Fruit fly (Drosophila melanogaster): ENCODE results near the gene GluRIIE.
A peak's percentile ranks its signal among the peaks of the same experiment; 100 is the strongest.

GluRIIE gene

DNA sequence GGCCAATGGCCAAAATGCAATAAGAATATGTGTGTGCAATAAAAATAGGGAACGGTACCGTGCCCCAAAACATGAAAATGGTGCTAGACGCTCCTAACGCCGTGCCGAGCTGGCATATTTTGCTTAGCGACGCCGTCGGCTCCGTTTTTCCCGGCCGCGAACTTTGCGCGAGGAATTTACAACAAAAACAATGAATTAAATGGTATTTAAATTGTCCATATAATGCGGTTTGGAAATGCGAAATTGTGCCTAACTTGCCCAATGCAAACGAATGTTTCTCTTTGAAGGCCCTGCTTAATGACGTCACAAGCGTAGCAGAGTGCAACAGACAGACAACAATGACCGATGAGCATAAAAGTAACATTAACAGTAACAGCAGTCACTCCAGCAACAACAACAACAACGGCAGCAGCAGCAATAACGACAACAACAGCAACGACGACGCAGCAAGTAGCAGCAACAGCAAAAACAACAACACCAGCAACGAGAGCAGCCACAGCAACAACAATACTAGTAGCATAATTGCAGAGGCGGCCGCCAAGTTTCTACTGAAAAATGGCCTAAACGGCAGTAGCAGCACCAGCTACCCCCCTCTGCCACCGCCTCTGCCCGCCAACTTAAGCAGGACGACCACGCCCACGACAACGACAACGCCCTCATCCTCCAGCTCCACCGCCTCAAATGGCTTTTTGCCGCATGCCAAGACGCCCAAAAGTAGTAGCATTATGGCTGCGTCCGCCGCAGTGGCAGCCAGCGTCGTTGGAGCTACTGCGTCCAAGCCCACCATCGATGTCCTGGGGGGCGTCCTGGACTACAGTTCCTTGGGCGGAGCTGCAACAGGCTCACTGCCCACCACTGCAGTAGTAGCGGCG, 26.0 kb downstream of the GluRIIE start:
- TF ChIP-seq CG14711 (tag; optimal IDR thresholded peaks at IDR 0.05): no peak
- no peak for TF ChIP-seq CG7101 (tag; optimal IDR thresholded peaks at IDR 0.05)
- TF ChIP-seq CG5204 (GFP tag; optimal IDR thresholded peaks at IDR 0.05): no peak
- no peak for TF ChIP-seq bab1 (GFP tag; optimal IDR thresholded peaks at IDR 0.05)
- no peak for TF ChIP-seq Mnt (GFP tag; optimal IDR thresholded peaks at IDR 0.05)
- no peak for TF ChIP-seq CG33017 (tag; optimal IDR thresholded peaks at IDR 0.05)
- no peak for TF ChIP-seq kay (GFP tag; ENCODE audit: borderline replicate concordance)
- no peak for TF ChIP-seq Hr96 (GFP tag; optimal IDR thresholded peaks at IDR 0.05)
- TF ChIP-seq CG12768 (GFP tag; optimal IDR thresholded peaks at IDR 0.05): no peak

DNA sequence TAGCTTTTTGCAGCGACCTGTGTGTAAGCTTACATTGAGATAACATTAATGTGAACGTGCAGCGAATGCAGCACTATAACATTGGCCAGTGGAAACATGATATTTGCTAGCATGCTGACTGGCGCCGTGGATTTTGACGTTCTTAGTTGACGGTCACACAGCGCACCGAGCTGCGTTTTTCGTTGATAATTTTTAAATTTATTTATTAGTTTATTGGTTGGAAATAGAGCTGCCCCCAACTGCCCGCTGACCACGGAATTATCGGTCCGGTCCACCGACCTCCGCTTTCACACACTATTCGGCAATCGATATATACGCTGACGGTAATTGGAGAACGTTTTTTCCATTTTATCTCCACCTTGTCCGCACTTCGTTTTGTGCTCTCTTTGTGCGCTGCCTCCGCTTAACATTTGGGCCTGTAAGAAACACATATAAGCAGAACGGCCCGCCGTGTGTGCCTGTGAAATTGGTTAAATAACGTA, 26.7 kb downstream of the GluRIIE start, which contains the start of gene H:
Gene H, plus strand, starts transcription at position 134 of the 482 bp plus-strand sequence.
- TF ChIP-seq ovo (GFP tag; optimal IDR thresholded peaks at IDR 0.05) (no peak), CG7101 (tag; optimal IDR thresholded peaks at IDR 0.05) (no peak), Mnt (GFP tag; optimal IDR thresholded peaks at IDR 0.05) (peak; percentile 48), Clk (GFP tag; optimal IDR thresholded peaks at IDR 0.05) (no peak), pad (GFP tag; optimal IDR thresholded peaks at IDR 0.05) (no peak), CG7045 (GFP tag; optimal IDR thresholded peaks at IDR 0.05) (no peak), CG5204 (GFP tag; optimal IDR thresholded peaks at IDR 0.05) (no peak), CG1620 (GFP tag; optimal IDR thresholded peaks at IDR 0.05) (no peak), CG33017 (tag; optimal IDR thresholded peaks at IDR 0.05) (no peak), kay (GFP tag; ENCODE audit: borderline replicate concordance) (no peak), cnc (optimal IDR thresholded peaks at IDR 0.05) (no peak), Crg-1 (GFP tag; optimal IDR thresholded peaks at IDR 0.05) (no peak), Hr96 (GFP tag; optimal IDR thresholded peaks at IDR 0.05) (no peak), tj (GFP tag; optimal IDR thresholded peaks at IDR 0.05) (peak; percentile 22), CG12768 (GFP tag; optimal IDR thresholded peaks at IDR 0.05) (no peak), CG11617 (GFP tag; optimal IDR thresholded peaks at IDR 0.05) (peak; percentile 52), bab1 (GFP tag; optimal IDR thresholded peaks at IDR 0.05) (no peak), CG14711 (tag; optimal IDR thresholded peaks at IDR 0.05) (no peak), cic (GFP tag; optimal IDR thresholded peaks at IDR 0.05) (no peak), toe (GFP tag; optimal IDR thresholded peaks at IDR 0.05) (no peak)

DNA sequence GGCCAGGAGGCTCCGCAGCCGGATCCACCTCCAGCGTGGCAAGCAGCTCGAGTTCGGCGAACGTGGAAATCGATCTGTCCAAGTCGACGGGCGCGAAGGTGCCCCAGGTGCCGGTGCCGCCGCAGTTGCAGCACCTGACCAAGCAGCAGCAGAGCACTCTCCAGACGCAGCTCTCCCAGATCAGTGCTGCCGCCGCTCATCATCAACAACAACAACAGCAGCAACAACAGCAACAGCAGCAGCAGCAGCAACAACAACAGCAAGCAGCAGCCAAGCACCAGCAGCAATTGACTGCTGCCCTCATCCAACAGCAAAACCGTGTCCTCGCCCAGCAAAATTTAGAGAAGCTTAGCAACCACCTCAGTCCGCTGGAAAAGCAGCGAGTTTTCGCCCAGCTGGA, 29.6 kb downstream of the GluRIIE start:
- no peak for TF ChIP-seq cnc (optimal IDR thresholded peaks at IDR 0.05)

DNA sequence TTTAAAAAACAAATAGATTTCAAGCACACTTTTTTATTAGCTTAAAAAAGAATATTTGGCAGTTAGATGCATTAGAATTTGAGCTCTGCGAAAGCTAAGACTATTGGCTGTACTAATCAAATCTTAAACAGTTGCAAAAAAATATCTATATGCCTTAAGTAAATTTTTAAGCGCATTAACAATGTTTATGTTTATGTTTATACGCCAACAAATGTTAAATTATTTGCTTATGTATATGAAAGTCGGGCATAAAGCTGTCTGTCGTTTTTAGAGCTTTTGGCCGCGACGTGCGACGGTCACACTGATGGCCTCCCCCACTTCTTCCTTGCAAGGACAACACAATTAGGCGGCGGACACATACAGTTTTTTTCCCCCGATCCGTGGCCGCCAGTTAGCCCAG, 30.9 kb downstream of the GluRIIE start, which contains the start of gene CG5466:
Gene CG5466, plus strand, starts transcription at position 301 of the 400 bp plus-strand sequence.
- TF ChIP-seq Crg-1 (GFP tag; optimal IDR thresholded peaks at IDR 0.05): no peak
- no peak for TF ChIP-seq Mnt (GFP tag; optimal IDR thresholded peaks at IDR 0.05)
- TF ChIP-seq CG7101 (tag; optimal IDR thresholded peaks at IDR 0.05): no peak
- no peak for TF ChIP-seq CG11617 (GFP tag; optimal IDR thresholded peaks at IDR 0.05)
- no peak for TF ChIP-seq CG7045 (GFP tag; optimal IDR thresholded peaks at IDR 0.05)
- TF ChIP-seq bab1 (GFP tag; optimal IDR thresholded peaks at IDR 0.05): no peak
- TF ChIP-seq CG33017 (tag; optimal IDR thresholded peaks at IDR 0.05): no peak
- no peak for TF ChIP-seq kay (GFP tag; ENCODE audit: borderline replicate concordance)
- no peak for TF ChIP-seq Hr96 (GFP tag; optimal IDR thresholded peaks at IDR 0.05)
- no peak for TF ChIP-seq ovo (GFP tag; optimal IDR thresholded peaks at IDR 0.05)
- TF ChIP-seq cnc (optimal IDR thresholded peaks at IDR 0.05): no peak
- TF ChIP-seq CG14711 (tag; optimal IDR thresholded peaks at IDR 0.05): no peak
- no peak for TF ChIP-seq tj (GFP tag; optimal IDR thresholded peaks at IDR 0.05)
- no peak for TF ChIP-seq pad (GFP tag; optimal IDR thresholded peaks at IDR 0.05)
- TF ChIP-seq CG5204 (GFP tag; optimal IDR thresholded peaks at IDR 0.05): no peak
- no peak for TF ChIP-seq CG1620 (GFP tag; optimal IDR thresholded peaks at IDR 0.05)
- no peak for TF ChIP-seq CG12768 (GFP tag; optimal IDR thresholded peaks at IDR 0.05)
- TF ChIP-seq Clk (GFP tag; optimal IDR thresholded peaks at IDR 0.05): no peak

DNA sequence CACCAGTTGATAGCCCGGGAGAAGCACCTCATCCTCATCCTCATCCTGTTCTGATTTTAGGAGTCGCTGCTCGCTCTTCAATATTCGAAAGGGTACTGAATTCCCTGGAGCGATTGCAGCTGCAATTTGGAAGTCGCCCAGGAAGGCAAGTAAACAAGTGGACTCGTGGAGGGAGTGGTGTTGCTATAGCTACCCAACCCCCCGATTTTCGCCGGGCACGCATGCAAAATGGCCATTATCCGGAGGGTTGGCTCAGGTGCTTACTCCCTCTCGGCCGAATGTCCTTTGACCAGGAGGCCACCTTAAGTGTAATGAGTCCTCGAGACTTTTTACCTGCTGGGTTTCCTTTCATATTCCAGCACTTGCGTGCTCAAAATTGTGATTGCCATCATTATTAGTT, 31.7 kb downstream of the GluRIIE start, which contains the start of gene CG15923:
Gene CG15923, minus strand, starts transcription at position 101 of the 400 bp plus-strand sequence.
- TF ChIP-seq bab1 (GFP tag; optimal IDR thresholded peaks at IDR 0.05): no peak

DNA sequence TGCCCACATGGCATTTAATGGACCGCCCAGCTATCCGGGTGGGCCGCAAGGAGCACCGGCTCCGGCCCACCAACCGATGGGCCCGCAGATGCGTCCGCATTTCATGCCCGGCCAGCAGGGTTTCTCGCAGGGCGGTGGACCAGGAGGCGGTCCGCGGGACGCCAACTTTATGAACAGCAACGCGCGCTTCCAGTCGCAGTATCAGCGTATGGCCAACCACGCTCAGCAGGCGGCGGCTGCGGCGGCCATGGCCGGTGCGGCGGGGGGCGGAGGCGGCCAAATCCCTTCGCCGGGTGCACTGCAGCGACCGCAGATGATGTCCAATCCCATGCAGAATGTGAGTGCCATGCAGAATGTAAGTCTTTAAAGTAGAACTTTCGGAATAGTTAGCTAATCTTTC, 40.3 kb downstream of the GluRIIE start:
- no peak for TF ChIP-seq bab1 (GFP tag; optimal IDR thresholded peaks at IDR 0.05)
- TF ChIP-seq pad (GFP tag; optimal IDR thresholded peaks at IDR 0.05): no peak
- TF ChIP-seq CG14711 (tag; optimal IDR thresholded peaks at IDR 0.05): no peak

DNA sequence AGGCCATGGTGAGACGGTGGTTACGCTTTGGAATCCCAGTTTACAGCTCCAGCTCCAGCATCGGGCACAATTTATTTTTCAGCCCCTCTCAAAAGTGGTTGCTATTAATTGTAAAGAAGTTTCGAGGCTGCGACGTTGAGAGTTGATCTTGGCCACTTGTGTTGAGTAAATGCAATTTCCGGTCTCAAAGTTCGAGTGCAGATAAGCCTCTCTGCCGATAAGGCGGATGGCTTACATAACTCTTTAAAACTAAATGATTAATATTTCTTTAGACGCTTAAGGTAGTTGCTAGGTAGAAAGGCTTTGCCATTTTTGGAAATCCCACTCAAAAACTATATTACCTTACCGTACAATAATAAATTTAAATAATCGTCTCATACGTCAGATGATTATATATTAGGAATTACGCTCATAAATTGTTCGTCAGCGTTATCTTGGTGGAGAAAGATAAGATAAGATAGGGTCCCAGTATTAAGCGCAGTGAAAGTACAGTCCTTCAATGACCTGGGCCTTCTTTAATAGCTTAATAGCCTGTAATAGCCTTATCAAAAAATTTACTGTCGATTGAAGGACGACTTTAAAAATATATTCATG, 42.9 kb downstream of the GluRIIE start:
- TF ChIP-seq Mnt (GFP tag; optimal IDR thresholded peaks at IDR 0.05) (no peak), kay (GFP tag; ENCODE audit: borderline replicate concordance) (peak; percentile 78), CG5204 (GFP tag; optimal IDR thresholded peaks at IDR 0.05) (peak; percentile 32), CG14711 (tag; optimal IDR thresholded peaks at IDR 0.05) (no peak), CG33017 (tag; optimal IDR thresholded peaks at IDR 0.05) (peak; percentile 25)
